Fruit fly (Drosophila melanogaster) whole organism, pupa: ENCODE measurements around the gene CG33772.

ENCODE experiments used
- CG10348 ChIP-seq: fragments of 200-800 bp; sonication (Bioruptor generic); IDR thresholded peaks from 2 replicates; pipeline ENCODE4 v1.3.6; 2022; ENCODE audit warnings: missing biosample characterization, missing genetic modification characterization
- EcR ChIP-seq: fragments of 200-800 bp; sonication (Bioruptor generic); optimal IDR thresholded peaks from 3 replicates; lab custom pipeline; 2019; ENCODE audit warnings: missing biosample characterization, missing genetic modification characterization, mild to moderate bottlenecking, moderate library complexity, missing genetic modification reagents
- Pif1A ChIP-seq: fragments of 200-800 bp; sonication (Bioruptor generic); optimal IDR thresholded peaks from 3 replicates; lab custom pipeline; 2016; ENCODE audit warnings: missing biosample characterization, missing genetic modification characterization

dm6 chr3L:22646863-22647262, 5.5 kb downstream of the CG33772 start, which contains the start of gene CG33768:
- no peak for TF ChIP-seq EcR (GFP tag; lab: Kevin White, UChicago)
- no peak for TF ChIP-seq CG10348 (GFP tag; lab: Robert Waterston, UW)
- no peak for TF ChIP-seq Pif1A (GFP tag; lab: Kevin White, UChicago)
